Fruit fly (Drosophila melanogaster): Measurements from ENCODE around the gene CG3402.

The CG3402 gene

DNA sequence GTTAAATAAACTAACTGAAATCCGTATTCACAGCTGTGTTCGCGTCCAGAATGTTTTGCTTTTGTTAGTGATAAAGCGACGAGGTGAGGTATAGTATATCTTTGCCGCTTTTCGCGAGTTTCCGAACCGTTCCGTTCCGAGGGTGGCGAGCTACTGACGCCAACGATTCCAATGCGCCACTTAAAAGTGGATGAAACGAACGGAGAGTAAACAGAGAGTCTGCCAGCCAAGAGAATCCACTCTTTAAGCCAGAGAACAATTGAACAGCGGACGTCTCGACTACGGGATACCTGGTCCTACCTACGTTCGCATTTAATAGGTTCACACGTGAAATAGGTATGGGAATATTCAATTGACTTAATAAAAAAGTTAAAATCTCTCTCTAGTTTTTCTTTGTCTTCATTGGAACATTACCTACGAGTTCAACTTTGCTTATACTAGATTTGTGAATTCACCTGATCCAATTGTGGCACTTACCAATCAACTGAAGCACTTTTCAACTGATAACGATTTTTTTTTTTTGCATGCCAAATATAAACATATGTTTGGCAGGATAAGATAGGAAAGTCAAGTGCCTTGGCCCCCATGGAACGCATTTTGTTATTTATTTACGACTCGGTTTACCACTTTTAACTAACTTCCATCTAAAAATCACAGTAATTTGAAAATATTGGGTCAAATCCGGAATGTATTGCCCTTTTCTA, 48.7 kb downstream of the CG3402 start, which contains the start of gene CG13893 (continued):
- TF ChIP-seq slp2 (GFP tag; optimal IDR thresholded peaks at IDR 0.05) (no peak), pros (GFP tag; optimal IDR thresholded peaks at IDR 0.05) (peak; percentile 55), PHDP (tag; optimal IDR thresholded peaks at IDR 0.05) (no peak), CG2202 (tag; optimal IDR thresholded peaks at IDR 0.05) (no peak), E2f1 (GFP tag; IDR thresholded peaks at IDR 0.05) (no peak), CkIIα-i1 (GFP tag; IDR thresholded peaks at IDR 0.05) (no peak), lov (optimal IDR thresholded peaks at IDR 0.05) (no peak), lov (GFP tag; IDR thresholded peaks at IDR 0.05) (0 out of 3 replicates have a peak, but pooled peaks have one; percentile 33), CG17568 (GFP tag; optimal IDR thresholded peaks at IDR 0.05) (no peak), CG4360 (GFP tag; IDR thresholded peaks at IDR 0.05) (peak; percentile 33; the same call in 1 of the 2 replicates), CG18011 (GFP tag; optimal IDR thresholded peaks at IDR 0.05) (no peak), CG1792 (GFP tag; optimal IDR thresholded peaks at IDR 0.05) (no peak), CG17385 (GFP tag; optimal IDR thresholded peaks at IDR 0.05) (peak; percentile 52), bowl (GFP tag; IDR thresholded peaks at IDR 0.05) (no peak; the same call in 1 of the 2 replicates), CG16863 (GFP tag; optimal IDR thresholded peaks at IDR 0.05) (peak; percentile 9), Adf1 (GFP tag; IDR thresholded peaks at IDR 0.05) (peak; percentile 69), ham (GFP tag; IDR thresholded peaks at IDR 0.05) (no peak), eyg (GFP tag; optimal IDR thresholded peaks at IDR 0.05) (peak; percentile 52), CG31388 (GFP tag; optimal IDR thresholded peaks at IDR 0.05) (no peak), Taf1 (GFP tag; IDR thresholded peaks at IDR 0.05) (no peak), cad (GFP tag; optimal IDR thresholded peaks at IDR 0.05) (no peak), stc (GFP tag; IDR thresholded peaks at IDR 0.05) (peak; percentile 48; the same call in 1 of the 2 replicates), CG3847 (GFP tag; IDR thresholded peaks at IDR 0.05) (no peak), Drgx (GFP tag; IDR thresholded peaks at IDR 0.05) (peak; percentile 24; the same call in 1 of the 2 replicates), CG7928 (GFP tag; optimal IDR thresholded peaks at IDR 0.05) (no peak), CG18476 (GFP tag; optimal IDR thresholded peaks at IDR 0.05) (no peak), Dek (tag; optimal IDR thresholded peaks at IDR 0.05) (no peak), CG8089 (GFP tag; optimal IDR thresholded peaks at IDR 0.05) (no peak), CG6175 (GFP tag; IDR thresholded peaks at IDR 0.05) (0 out of 3 replicates have a peak, but pooled peaks have one; percentile 41), jumu (GFP tag; optimal IDR thresholded peaks at IDR 0.05) (no peak), chn (GFP tag; optimal IDR thresholded peaks at IDR 0.05) (no peak), Aef1 (GFP tag; IDR thresholded peaks at IDR 0.05) (no peak), Bdp1 (GFP tag; optimal IDR thresholded peaks at IDR 0.05) (no peak), Ada2b (GFP tag; IDR thresholded peaks at IDR 0.05) (no peak), odd (GFP tag; optimal IDR thresholded peaks at IDR 0.05) (no peak), tgo (GFP tag; IDR thresholded peaks at IDR 0.05) (peak; percentile 34; the same call in 2 of the 3 replicates), CG2678 (tag; optimal IDR thresholded peaks at IDR 0.05) (no peak), prd (optimal IDR thresholded peaks at IDR 0.05) (no peak), prd (GFP tag; IDR thresholded peaks at IDR 0.05) (peak; percentile 8; the same call in 1 of the 3 replicates), shn (GFP tag; optimal IDR thresholded peaks at IDR 0.05) (no peak), tio (GFP tag; optimal IDR thresholded peaks at IDR 0.05) (no peak), NfI (GFP tag; optimal IDR thresholded peaks at IDR 0.05) (peak; percentile 20), crc (GFP tag; optimal IDR thresholded peaks at IDR 0.05) (no peak), CG42726 (GFP tag; IDR thresholded peaks at IDR 0.05; ENCODE audit: partially characterized antibody) (peak; percentile 78), Hr51 (GFP tag; optimal IDR thresholded peaks at IDR 0.05) (no peak), Dip3 (GFP tag; optimal IDR thresholded peaks at IDR 0.05) (no peak), sc (optimal IDR thresholded peaks at IDR 0.05) (no peak), sc (GFP tag; optimal IDR thresholded peaks at IDR 0.05) (no peak), NC2α (GFP tag; optimal IDR thresholded peaks at IDR 0.05) (no peak), NK7.1 (GFP tag; optimal IDR thresholded peaks at IDR 0.05) (peak; percentile 11), CG17912 (GFP tag; optimal IDR thresholded peaks at IDR 0.05) (no peak), CHES-1-like (GFP tag; optimal IDR thresholded peaks at IDR 0.05) (peak; percentile 4)

Measured in whole organism, embryonic.